Fruit fly (Drosophila melanogaster) whole organism, wandering third instar larva: ENCODE data around the gene CG32267.

Source experiments
- Hr83 ChIP-seq: fragments of 200-300 bp; sonication (Bioruptor generic); optimal IDR thresholded peaks from 2 replicates; lab custom pipeline; 2016; ENCODE audit warnings: missing biosample characterization, mild to moderate bottlenecking, missing genetic modification characterization, moderate library complexity; ENCODE audit not compliant: poor library complexity, severe bottlenecking
- Jra ChIP-seq: sonication (Bioruptor generic); optimal IDR thresholded peaks from 2 replicates; lab custom pipeline; 2016; ENCODE audit warnings: missing biosample characterization, missing genetic modification characterization
- Myc ChIP-seq: fragments of >200 bp; optimal IDR thresholded peaks from 2 replicates; lab custom pipeline; 2017
- dl ChIP-seq, 2 experiments: fragments of 175-275, 200-275 bp in 1 of 2; fragments of 200-275 bp in 1 of 2; sonication (Bioruptor generic); optimal IDR thresholded peaks; lab custom pipeline; 2018; ENCODE audit warnings: mild to moderate bottlenecking in 2 of 2, missing biosample characterization in 2 of 2, missing genetic modification characterization in 2 of 2, moderate library complexity in 2 of 2; ENCODE audit not compliant: partially characterized antibody in 2 of 2, insufficient read depth in 1 of 2
- dmrt93B ChIP-seq: fragments of 200-800 bp; sonication (Bioruptor generic); optimal IDR thresholded peaks from 2 replicates; lab custom pipeline; 2018; ENCODE audit warnings: missing biosample characterization, mild to moderate bottlenecking, missing genetic modification characterization
- ey ChIP-seq: fragments of 200-800 bp; sonication (Bioruptor generic); optimal IDR thresholded peaks from 2 replicates; lab custom pipeline; 2016; ENCODE audit warnings: missing biosample characterization, missing genetic modification characterization
- fru ChIP-seq: fragments of 200-800 bp; sonication (Bioruptor generic); optimal IDR thresholded peaks from 3 replicates; lab custom pipeline; 2016; ENCODE audit warnings: missing biosample characterization, mild to moderate bottlenecking, missing genetic modification characterization
- h ChIP-seq: fragments of 200-800 bp; sonication (Bioruptor generic); optimal IDR thresholded peaks from 3 replicates; lab custom pipeline; 2016; ENCODE audit warnings: missing biosample characterization, mild to moderate bottlenecking, missing genetic modification characterization
- sage ChIP-seq: fragments of 200-800 bp; sonication (Bioruptor generic); optimal IDR thresholded peaks from 2 replicates; lab custom pipeline; 2016; ENCODE audit warnings: missing biosample characterization, mild to moderate bottlenecking, missing genetic modification characterization
- sv ChIP-seq: fragments of 200-800 bp; sonication (Bioruptor generic); optimal IDR thresholded peaks from 3 replicates; lab custom pipeline; 2016; ENCODE audit warnings: missing biosample characterization, missing genetic modification characterization
- tai ChIP-seq: sonication (Bioruptor generic); optimal IDR thresholded peaks from 2 replicates; lab custom pipeline; 2016; ENCODE audit warnings: missing biosample characterization, missing genetic modification characterization
- usp ChIP-seq: fragments of >200 bp; optimal IDR thresholded peaks from 2 replicates; lab custom pipeline; 2017; ENCODE audit warnings: missing biosample characterization, missing genetic modification characterization

dm6 chr3L:3447948-3448526, 23.9 kb downstream of the CG32267 start:
- TF ChIP-seq usp (GFP tag; lab: Kevin White, UChicago) (no peak), ey (no peak), sage (no peak), Myc (lab: Kevin White, UChicago) (no peak), dl (GFP tag; optimal IDR thresholded peaks at IDR 0.05; lab: Kevin White, UChicago; ENCODE audit: insufficient read depth in 1 of 2, partially characterized antibody in 2 of 2) (no peak), sv (GFP tag; lab: Kevin White, UChicago) (no peak), fru (GFP tag; lab: Kevin White, UChicago) (no peak), tai (GFP tag; lab: Kevin White, UChicago) (no peak), Jra (GFP tag; lab: Kevin White, UChicago) (no peak), dmrt93B (no peak), Hr83 (GFP tag; lab: Kevin White, UChicago) (no peak), h (GFP tag; lab: Kevin White, UChicago) (peak; percentile 34)
